Worm (Caenorhabditis elegans) whole organism, L4/young adult: ENCODE measurements around the gene oac-41.

Source experiments
- dao-5 ChIP-seq: sonication (generic microtip); optimal IDR thresholded peaks from 2 replicates; lab custom pipeline; 2016; ENCODE audit warnings: missing genotype, missing genetic modification characterization, moderate library complexity, missing compliant biosample characterization
- him-1 ChIP-seq: sonication (generic microtip); optimal IDR thresholded peaks from 2 replicates; lab custom pipeline; 2016; ENCODE audit warnings: missing genotype, missing genetic modification reagents, missing genetic modification characterization, missing compliant biosample characterization

ce11 chrV:8994801-8995200 lies 27.2 kb downstream of the oac-41 start, which contains the start of gene F59E11.5:
- TF ChIP-seq him-1 (tag; lab: Kevin White, UChicago) (no peak), dao-5 (tag; lab: Kevin White, UChicago) (no peak)
